Worm (Caenorhabditis elegans): ENCODE results near the gene unc-53.

The unc-53 gene

DNA sequence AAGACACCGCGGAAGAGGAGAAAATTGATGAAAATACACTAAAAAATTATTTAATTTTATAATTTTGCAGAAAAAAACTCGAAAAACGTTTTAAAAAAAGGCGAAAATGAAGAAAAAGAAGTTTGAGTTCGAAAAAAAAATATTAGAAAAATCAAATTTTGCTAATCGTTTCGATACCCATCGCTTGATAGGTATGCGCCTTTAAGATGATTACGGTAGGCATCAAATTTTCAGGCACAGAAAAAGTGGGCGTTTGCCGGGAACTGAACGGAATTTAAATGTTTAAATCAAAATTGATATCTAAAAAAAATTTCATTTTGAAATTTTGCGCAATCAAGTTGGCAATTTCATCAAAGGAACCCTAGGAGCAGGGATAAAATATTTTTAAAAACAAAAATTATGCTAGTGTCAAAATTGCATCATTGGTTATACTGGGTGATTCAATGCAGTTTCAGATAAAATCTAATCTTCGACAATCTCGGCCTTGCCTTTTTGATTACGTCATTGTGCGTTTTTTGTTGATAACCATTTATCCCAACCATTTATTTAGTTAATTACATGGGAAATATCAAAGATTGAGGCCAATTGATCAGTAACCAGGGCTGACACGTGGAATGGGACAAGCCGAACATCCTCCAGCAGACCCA, 45.6 kb downstream of the unc-53 start:
- TF ChIP-seq F10B5.3 (tag; optimal IDR thresholded peaks at IDR 0.05) (no peak), T20F7.1 (GFP tag; optimal IDR thresholded peaks at IDR 0.05) (no peak), unc-62 (GFP tag; optimal IDR thresholded peaks at IDR 0.05 in 1 of 2) (peak in 1 of 2 experiments; percentile 23), unc-62 (tag; optimal IDR thresholded peaks at IDR 0.05) (no peak)

DNA sequence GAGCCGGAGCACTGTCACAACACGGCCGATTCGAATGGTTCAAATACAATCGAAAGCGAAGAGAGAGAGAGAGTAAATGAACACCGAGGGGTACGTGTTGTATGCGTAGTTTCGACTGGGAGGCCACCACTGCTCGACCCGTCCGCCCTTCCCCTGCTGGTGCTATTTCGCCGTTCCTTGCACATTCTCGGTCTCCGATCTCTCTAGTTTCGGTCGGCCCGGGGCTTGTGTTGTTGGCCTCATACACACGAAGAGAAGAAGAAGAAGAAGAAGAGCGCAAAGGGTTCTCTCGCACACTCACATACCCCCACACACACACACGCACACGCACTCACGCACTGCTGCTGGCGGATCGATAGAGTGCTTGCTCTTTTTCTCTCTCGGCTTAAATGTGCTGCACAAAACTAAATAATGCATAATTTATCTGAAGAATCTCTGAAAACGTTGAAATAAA, 46.4 kb downstream of the unc-53 start:
- TF ChIP-seq pha-4 (GFP tag; IDR thresholded peaks at IDR 0.05) (peak; percentile 75), pha-4 (tag; optimal IDR thresholded peaks at IDR 0.05) (no peak), dve-1 (tag; optimal IDR thresholded peaks at IDR 0.05; ENCODE audit: insufficient read depth) (peak; percentile 69), nhr-6 (tag; optimal IDR thresholded peaks at IDR 0.05) (peak; percentile 88), ceh-32 (tag; optimal IDR thresholded peaks at IDR 0.05; ENCODE audit: poor library complexity) (no peak), lin-39 (tag; optimal IDR thresholded peaks at IDR 0.05) (no peak), dmd-8 (GFP tag; IDR thresholded peaks at IDR 0.05) (peak; percentile 45; the same call in 1 of the 2 replicates), aly-2 (tag; optimal IDR thresholded peaks at IDR 0.05) (no peak), mdl-1 (tag; optimal IDR thresholded peaks at IDR 0.05) (peak; percentile 58 to 80), mep-1 (tag; optimal IDR thresholded peaks at IDR 0.05) (peak; percentile 92), F44E2.7 (GFP tag; IDR thresholded peaks at IDR 0.05) (no peak), mdt-29 (GFP tag; IDR thresholded peaks at IDR 0.05) (no peak), dpl-1 (GFP tag; optimal IDR thresholded peaks at IDR 0.05) (peak; percentile 58), egl-27 (tag; optimal IDR thresholded peaks at IDR 0.05) (no peak), hlh-11 (tag; optimal IDR thresholded peaks at IDR 0.05) (peak; percentile 86), arid-1 (GFP tag; conservative IDR thresholded peaks at IDR 0.05) (peak; percentile 32; the same call in 1 of the 2 replicates), unc-62 (GFP tag; optimal IDR thresholded peaks at IDR 0.05 in 1 of 2) (no peak), unc-62 (tag; optimal IDR thresholded peaks at IDR 0.05) (no peak), skn-1 (tag; optimal IDR thresholded peaks at IDR 0.05) (no peak), nhr-42 (GFP tag; IDR thresholded peaks at IDR 0.05) (no peak), F49E8.2 (tag; optimal IDR thresholded peaks at IDR 0.05; ENCODE audit: borderline replicate concordance) (no peak), mxl-2 (GFP tag; conservative IDR thresholded peaks at IDR 0.05) (0 out of 2 replicates have a peak, but pooled peaks have one; percentile 15), nhr-10 (tag; optimal IDR thresholded peaks at IDR 0.05) (no peak), aha-1 (tag) (peak; percentile 100), vab-7 (GFP tag; IDR thresholded peaks at IDR 0.05) (peak; percentile 54; the same call in 1 of the 2 replicates), daf-8 (GFP tag; IDR thresholded peaks at IDR 0.05) (no peak), ZK546.5 (tag; optimal IDR thresholded peaks at IDR 0.05) (no peak), fos-1 (tag; optimal IDR thresholded peaks at IDR 0.05) (no peak), php-3 (GFP tag; IDR thresholded peaks at IDR 0.05) (no peak), T26A8.4 (GFP tag; IDR thresholded peaks at IDR 0.05) (peak; percentile 62; the same call in 1 of the 2 replicates), spr-3 (GFP tag; optimal IDR thresholded peaks at IDR 0.05) (no peak), set-16 (GFP tag; IDR thresholded peaks at IDR 0.05) (peak; percentile 85), nhr-11 (tag; optimal IDR thresholded peaks at IDR 0.05) (peak; percentile 58), R02D3.7 (tag; optimal IDR thresholded peaks at IDR 0.05) (no peak), lin-1 (GFP tag; IDR thresholded peaks at IDR 0.05) (no peak; the same call in 1 of the 2 replicates), F10B5.3 (tag; optimal IDR thresholded peaks at IDR 0.05) (no peak), Y5F2A.4 (GFP tag; optimal IDR thresholded peaks at IDR 0.05) (no peak), zfp-3 (GFP tag; conservative IDR thresholded peaks at IDR 0.05) (no peak), nhr-102 (tag; optimal IDR thresholded peaks at IDR 0.05) (peak; percentile 20), nhr-48 (tag; optimal IDR thresholded peaks at IDR 0.05) (peak; percentile 48), snpc-4 (tag; optimal IDR thresholded peaks at IDR 0.05) (no peak), ZK337.2 (GFP tag; IDR thresholded peaks at IDR 0.05) (no peak), T20F7.1 (GFP tag; optimal IDR thresholded peaks at IDR 0.05) (peak; percentile 77), ceh-28 (tag; optimal IDR thresholded peaks at IDR 0.05) (peak; percentile 58), lin-15B (tag; optimal IDR thresholded peaks at IDR 0.05) (no peak), mes-2 (tag; optimal IDR thresholded peaks at IDR 0.05; ENCODE audit: poor library complexity, severe bottlenecking) (peak; percentile 62), dmd-6 (GFP tag; IDR thresholded peaks at IDR 0.05) (peak; percentile 63), lin-38 (GFP tag; IDR thresholded peaks at IDR 0.05) (peak; percentile 52)
